Worm (Caenorhabditis elegans) whole organism, L1 larva: ENCODE results near the gene srh-55.
A peak's percentile ranks its signal among the peaks of the same experiment; 100 is the strongest.
"Not testable (repeated sequence)": the region's sequence is repeated elsewhere in the genome, so short reads cannot be mapped to it uniquely, and the experiment has no call there.

Source experiments
- C04F5.9 ChIP-seq: sonication (generic microtip); optimal IDR thresholded peaks from 2 replicates; lab custom pipeline; 2016; ENCODE audit warnings: missing genetic modification characterization, missing compliant biosample characterization
- F16B12.6 ChIP-seq: fragments of 150-350 bp; optimal IDR thresholded peaks from 2 replicates; lab custom pipeline; 2014; ENCODE audit warnings: missing biosample characterization, missing genetic modification characterization
- ama-1 ChIP-seq: fragments of 150-350 bp; optimal IDR thresholded peaks from 2 replicates; lab custom pipeline; 2014
- ceh-63 ChIP-seq: fragments of 200-800 bp; sonication (Bioruptor generic); optimal IDR thresholded peaks from 2 replicates; lab custom pipeline; 2018; ENCODE audit warnings: mild to moderate bottlenecking, missing genetic modification characterization, missing compliant biosample characterization
- ceh-8 ChIP-seq: fragments of 200-800 bp; sonication (Bioruptor generic); optimal IDR thresholded peaks from 2 replicates; lab custom pipeline; 2018; ENCODE audit warnings: mild to moderate bottlenecking, missing genetic modification characterization, moderate library complexity, missing compliant biosample characterization
- efl-1 ChIP-seq, 4 experiments: fragments of 150-350 bp; optimal IDR thresholded peaks in 3 of 4; peaks in 1 of 4; 1 replicate in 1 of 4; 2 replicates in 3 of 4; lab custom pipeline; 2014; ENCODE audit warnings: missing biosample characterization in 2 of 4, missing genetic modification characterization in 2 of 4, missing genetic modification reagents in 2 of 4
- efl-3 ChIP-seq: fragments of 200-800 bp; sonication (Bioruptor generic); optimal IDR thresholded peaks from 2 replicates; lab custom pipeline; 2018; ENCODE audit warnings: mild to moderate bottlenecking, missing genetic modification characterization, missing compliant biosample characterization
- egl-13 ChIP-seq: sonication (generic microtip); optimal IDR thresholded peaks from 2 replicates; lab custom pipeline; 2016; ENCODE audit warnings: missing genotype, missing genetic modification reagents, missing genetic modification characterization, missing compliant biosample characterization
- egl-27 ChIP-seq, 2 experiments: fragments of 150-350 bp in 1 of 2; sonication (generic microtip); optimal IDR thresholded peaks; 3 replicates each; lab custom pipeline; 2017 to 2018; ENCODE audit warnings: missing biosample characterization in 2 of 2, missing genetic modification characterization in 2 of 2, missing genetic modification reagents in 2 of 2
- elt-2 ChIP-seq: sonication (generic microtip); optimal IDR thresholded peaks from 2 replicates; lab custom pipeline; 2016; ENCODE audit warnings: missing genetic modification characterization, mild to moderate bottlenecking, inconsistent platforms, missing compliant biosample characterization, missing genetic modification reagents
- elt-3 ChIP-seq, 6 experiments: fragments of 150-350 bp in 1 of 6; sonication (generic microtip); optimal IDR thresholded peaks; 2 replicates each; lab custom pipeline; 2017 to 2018; ENCODE audit warnings: missing biosample characterization in 6 of 6, missing genetic modification characterization in 6 of 6, inconsistent platforms in 1 of 6
- ets-5 ChIP-seq: fragments of 200-800 bp; sonication (Bioruptor generic); IDR thresholded peaks from 2 replicates; pipeline ENCODE4 v1.3.6; 2022; ENCODE audit warnings: missing genetic modification characterization, missing compliant biosample characterization
- grh-1 ChIP-seq: fragments of 200-800 bp; sonication (Bioruptor generic); IDR thresholded peaks from 2 replicates; pipeline ENCODE4 v1.3.6; 2022; ENCODE audit warnings: missing genetic modification reagents, missing genetic modification characterization, missing compliant biosample characterization
- hlh-4 ChIP-seq: sonication (generic microtip); optimal IDR thresholded peaks from 2 replicates; lab custom pipeline; 2016; ENCODE audit warnings: mild to moderate bottlenecking, missing genetic modification characterization, missing compliant biosample characterization
- irx-1 ChIP-seq: sonication (generic microtip); optimal IDR thresholded peaks from 2 replicates; lab custom pipeline; 2016; ENCODE audit warnings: missing genetic modification characterization, missing compliant biosample characterization
- jun-1 ChIP-seq: fragments of 150-350 bp; optimal IDR thresholded peaks from 2 replicates; lab custom pipeline; 2014; ENCODE audit warnings: missing biosample characterization, missing genetic modification reagents, missing genetic modification characterization
- lin-15B ChIP-seq: fragments of 150-350 bp; sonication (generic microtip); optimal IDR thresholded peaks from 3 replicates; lab custom pipeline; 2014; ENCODE audit warnings: missing biosample characterization, missing genetic modification characterization
- lin-39 ChIP-seq: fragments of 150-350 bp; optimal IDR thresholded peaks from 2 replicates; lab custom pipeline; 2014; ENCODE audit warnings: missing biosample characterization, missing genetic modification reagents, missing genetic modification characterization
- lsy-2 ChIP-seq, 2 experiments: fragments of 150-350 bp; optimal IDR thresholded peaks; 2 replicates each; lab custom pipeline; 2014; ENCODE audit warnings: missing biosample characterization in 2 of 2, missing genetic modification characterization in 2 of 2
- nhr-20 ChIP-seq: sonication (generic microtip); optimal IDR thresholded peaks from 2 replicates; lab custom pipeline; 2016; ENCODE audit warnings: mild to moderate bottlenecking, missing genetic modification characterization, missing compliant biosample characterization
- nhr-76 ChIP-seq: sonication (generic microtip); optimal IDR thresholded peaks from 2 replicates; lab custom pipeline; 2017; ENCODE audit warnings: missing biosample characterization, missing genetic modification characterization
- nhr-84 ChIP-seq: sonication (generic microtip); optimal IDR thresholded peaks from 2 replicates; lab custom pipeline; 2017; ENCODE audit warnings: missing biosample characterization, missing genetic modification characterization
- rnt-1 ChIP-seq: sonication (generic microtip); optimal IDR thresholded peaks from 2 replicates; lab custom pipeline; 2016; ENCODE audit warnings: mild to moderate bottlenecking, missing genetic modification characterization, moderate library complexity, missing compliant biosample characterization
- skn-1 ChIP-seq: fragments of 150-350 bp; optimal IDR thresholded peaks from 2 replicates; lab custom pipeline; 2014; ENCODE audit warnings: missing biosample characterization, missing genetic modification characterization
- snu-23 ChIP-seq: sonication (generic microtip); optimal IDR thresholded peaks from 2 replicates; lab custom pipeline; 2016; ENCODE audit warnings: missing genetic modification characterization, missing compliant biosample characterization
- unc-86 ChIP-seq: sonication (generic microtip); optimal IDR thresholded peaks from 2 replicates; lab custom pipeline; 2016; ENCODE audit warnings: missing genetic modification characterization, missing compliant biosample characterization
- unc-98 ChIP-seq: fragments of 200-800 bp; sonication (Bioruptor generic); IDR thresholded peaks from 2 replicates; pipeline ENCODE4 v1.3.6; 2022; ENCODE audit warnings: missing genetic modification characterization, missing compliant biosample characterization
- vab-15 ChIP-seq: sonication (generic microtip); optimal IDR thresholded peaks from 2 replicates; lab custom pipeline; 2017; ENCODE audit warnings: missing genotype, mild to moderate bottlenecking, missing genetic modification characterization, missing compliant biosample characterization
- ztf-11 ChIP-seq, 2 experiments: sonication (generic microtip); optimal IDR thresholded peaks; 2 replicates each; lab custom pipeline; 2016 to 2017; ENCODE audit warnings: missing genetic modification characterization in 2 of 2, missing biosample characterization in 1 of 2, missing compliant biosample characterization in 1 of 2

srh-55 gene

ce11 chrV:15115968-15116367 is 37.4 kb upstream of the srh-55 start, which contains the start of gene T01G5.8:
TSS of gene T01G5.8 (plus strand) at chrV:15116268.
- TF ChIP-seq irx-1, skn-1, hlh-4 (tag; lab: Kevin White, UChicago): not testable (repeated sequence)
- TF ChIP-seq, all 84 proteins: peak for 0; not testable (repeated sequence) for 84

- no peak for TF ChIP-seq F16B12.6 (tag; lab: Kevin White, UChicago)
- TF ChIP-seq nhr-20 (tag; lab: Kevin White, UChicago), result peak; percentile 18
Observed at ce11 chrV:15119517-15119916, 33.9 kb upstream of the srh-55 start, which contains the start of gene flor-1. TSS of gene flor-1 (minus strand) at chrV:15119617.

DNA sequence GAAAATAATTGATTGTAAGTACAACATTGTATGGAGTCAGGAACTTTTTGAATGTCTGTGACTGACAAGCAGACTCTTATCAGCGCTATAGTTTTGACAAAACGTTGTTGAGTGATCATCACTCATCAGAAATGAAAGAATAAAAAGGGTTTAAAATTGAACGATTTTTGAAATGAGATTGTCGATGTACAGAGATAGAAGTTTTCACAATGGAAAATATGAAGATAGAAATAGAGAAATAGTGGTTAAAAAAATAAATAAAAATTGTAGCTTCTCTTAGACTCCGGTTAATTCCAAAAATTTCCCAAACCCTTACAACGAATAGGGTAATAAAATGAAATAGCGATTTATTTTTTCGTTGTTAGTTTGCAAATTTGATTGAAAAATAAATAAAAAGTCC is 28.2 kb upstream of the srh-55 start, which contains the start of gene ugt-30:
Gene ugt-30, minus strand, starts transcription at position 101 of the 400 bp plus-strand sequence.
- TF ChIP-seq jun-1 (tag; lab: Kevin White, UChicago); C04F5.9 (tag; lab: Kevin White, UChicago); egl-27 (tag; optimal IDR thresholded peaks at IDR 0.05; lab: Kevin White, UChicago): not testable (repeated sequence)

DNA sequence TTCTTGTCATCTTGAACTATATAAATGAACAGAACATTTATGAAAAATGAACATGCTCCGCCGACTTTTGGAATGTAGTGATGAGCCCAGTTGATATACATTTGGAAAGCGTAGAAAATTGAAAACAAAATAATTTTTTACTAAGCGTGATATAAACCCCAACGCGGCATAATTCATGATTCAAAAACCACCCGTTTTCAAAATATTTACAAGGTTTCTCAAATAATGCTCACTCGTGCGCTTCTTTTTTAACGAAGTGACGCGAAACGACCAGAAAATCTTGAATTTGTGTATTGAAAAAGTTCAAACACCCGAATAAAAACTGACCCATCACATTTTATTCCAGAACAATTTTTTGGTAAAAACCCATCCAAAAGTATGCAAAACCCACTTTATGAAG is 26.0 kb upstream of the srh-55 start, which contains the start of gene srj-27:
Gene srj-27, minus strand, starts transcription at position 101 of the 400 bp plus-strand sequence.
- TF ChIP-seq skn-1 (tag; lab: Kevin White, UChicago) (no peak), ztf-11 (tag; optimal IDR thresholded peaks at IDR 0.05; lab: Kevin White, UChicago) (no peak), unc-98 (no peak), efl-3 (GFP tag; lab: Kevin White, UChicago) (no peak), rnt-1 (tag; lab: Kevin White, UChicago) (no peak), vab-15 (tag; lab: Kevin White, UChicago) (no peak), unc-86 (no peak), ama-1 (no peak), egl-13 (tag; lab: Kevin White, UChicago) (no peak), ceh-63 (GFP tag; lab: Kevin White, UChicago) (no peak)
- TF ChIP-seq, all 84 proteins: peak for 0

ce11 chrV:15127955-15128354 is 25.4 kb upstream of the srh-55 start, which contains the start of gene srr-7:
TSS of gene srr-7 (plus strand) at chrV:15128255.
- TF ChIP-seq lin-39 (no peak), ceh-63 (GFP tag; lab: Kevin White, UChicago) (no peak), egl-27 (tag; optimal IDR thresholded peaks at IDR 0.05; lab: Kevin White, UChicago) (no peak), ceh-8 (GFP tag; lab: Kevin White, UChicago) (no peak), ets-5 (GFP tag; lab: Robert Waterston, UW) (no peak), lin-15B (no peak), grh-1 (no peak), lsy-2 (tag; optimal IDR thresholded peaks at IDR 0.05; lab: Kevin White, UChicago) (no peak), nhr-84 (tag; lab: Kevin White, UChicago) (no peak)

- TF ChIP-seq efl-1 (optimal IDR thresholded peaks at IDR 0.05; lab: Kevin White, UChicago) (no peak), efl-1 (GFP tag; optimal IDR thresholded peaks at IDR 0.05 in 1 of 2; lab: Kevin White, UChicago) (peak in 1 of 2 experiments; percentile 39), snu-23 (GFP tag; lab: Kevin White, UChicago) (no peak), nhr-76 (tag; lab: Kevin White, UChicago) (no peak)
- TF ChIP-seq, all 84 proteins: peak for 1
Observed at ce11 chrV:15132423-15132822, 21.0 kb upstream of the srh-55 start, which contains the start of gene str-171. TSS of gene str-171 (minus strand) at chrV:15132523.

- TF ChIP-seq elt-3 (tag; optimal IDR thresholded peaks at IDR 0.05; lab: Kevin White, UChicago), result peak in 1 of 6 experiments; percentile 14
- TF ChIP-seq snu-23 (GFP tag; lab: Kevin White, UChicago), result no peak
- TF ChIP-seq elt-2 (tag; lab: Kevin White, UChicago), result peak; percentile 45
- TF ChIP-seq rnt-1 (tag; lab: Kevin White, UChicago), result no peak
Observed at ce11 chrV:15133812-15134211, 19.6 kb upstream of the srh-55 start.
